Fruit fly (Drosophila melanogaster) whole organism, embryonic: ENCODE measurements around the gene CG2652.

Experiments used
- B-H1 ChIP-seq: fragments of 200-800 bp; sonication (Bioruptor generic); IDR thresholded peaks from 3 replicates; pipeline ENCODE4 v1.3.6; 2022; ENCODE audit warnings: missing biosample characterization, missing genetic modification characterization
- BEAF-32 ChIP-seq: fragments of 200-800 bp; sonication (Bioruptor generic); optimal IDR thresholded peaks from 3 replicates; lab custom pipeline; 2017; ENCODE audit warnings: missing biosample characterization, missing genetic modification characterization, mild to moderate bottlenecking, moderate library complexity, missing genetic modification reagents
- Blimp-1 ChIP-seq: fragments of 200-800 bp; sonication (Bioruptor generic); optimal IDR thresholded peaks from 3 replicates; lab custom pipeline; 2018; ENCODE audit warnings: missing biosample characterization, missing genetic modification characterization, mild to moderate bottlenecking, moderate library complexity, missing genetic modification reagents
- CG11695 ChIP-seq: fragments of 200-800 bp; sonication (Bioruptor generic); IDR thresholded peaks from 3 replicates; pipeline ENCODE4 v1.3.6; 2022; ENCODE audit warnings: missing biosample characterization, missing genetic modification characterization
- CG1233 ChIP-seq: fragments of 200-800 bp; sonication (Bioruptor generic); optimal IDR thresholded peaks from 4 replicates; lab custom pipeline; 2018; ENCODE audit warnings: missing biosample characterization, mild to moderate bottlenecking, missing genetic modification characterization
- CG14667 ChIP-seq: fragments of 200-800 bp; sonication (Bioruptor generic); IDR thresholded peaks from 2 replicates; pipeline ENCODE4 v1.3.6; 2022; ENCODE audit warnings: missing biosample characterization, missing genetic modification characterization
- CG15514 ChIP-seq: fragments of 200-800 bp; sonication (Bioruptor generic); optimal IDR thresholded peaks from 3 replicates; lab custom pipeline; 2017; ENCODE audit warnings: missing biosample characterization, missing genetic modification characterization, mild to moderate bottlenecking, moderate library complexity, missing genetic modification reagents
- CG1647 ChIP-seq: fragments of 200-800 bp; sonication (Bioruptor generic); optimal IDR thresholded peaks from 3 replicates; lab custom pipeline; 2016; ENCODE audit warnings: missing biosample characterization, missing genetic modification characterization
- CG16813 ChIP-seq: fragments of 200-800 bp; sonication (Bioruptor generic); IDR thresholded peaks from 3 replicates; pipeline ENCODE4 v1.3.6; 2022; ENCODE audit warnings: missing biosample characterization, missing genetic modification characterization; ENCODE audit not compliant: partially characterized antibody
- CG2116 ChIP-seq: fragments of 200-800 bp; sonication (Bioruptor generic); optimal IDR thresholded peaks from 3 replicates; lab custom pipeline; 2018; ENCODE audit warnings: missing biosample characterization, mild to moderate bottlenecking, missing genetic modification characterization
- CG32767 ChIP-seq: fragments of 200-800 bp; sonication (Bioruptor generic); IDR thresholded peaks from 2 replicates; pipeline ENCODE4 v1.3.6; 2022; ENCODE audit warnings: missing biosample characterization, missing genetic modification characterization
- CG3281 ChIP-seq: fragments of 200-800 bp; sonication (Bioruptor generic); optimal IDR thresholded peaks from 3 replicates; lab custom pipeline; 2017; ENCODE audit warnings: missing biosample characterization, mild to moderate bottlenecking, missing genetic modification characterization
- CG34224 ChIP-seq: fragments of 200-800 bp; sonication (Bioruptor generic); IDR thresholded peaks from 3 replicates; pipeline ENCODE4 v1.3.6; 2022; ENCODE audit warnings: missing biosample characterization, missing genetic modification characterization; ENCODE audit not compliant: partially characterized antibody
- CG34376 ChIP-seq: fragments of 200-800 bp; sonication (Bioruptor generic); optimal IDR thresholded peaks from 2 replicates; lab custom pipeline; 2018; ENCODE audit warnings: missing biosample characterization, mild to moderate bottlenecking, missing genetic modification characterization
- CG6272 ChIP-seq: fragments of 200-800 bp; sonication (Bioruptor generic); IDR thresholded peaks from 2 replicates; pipeline ENCODE4 v1.3.6; 2022; ENCODE audit warnings: missing biosample characterization, missing genetic modification characterization
- CG6791 ChIP-seq: fragments of 200-800 bp; sonication (Bioruptor generic); IDR thresholded peaks from 3 replicates; pipeline ENCODE4 v1.3.6; 2022; ENCODE audit warnings: missing biosample characterization, missing genetic modification characterization; ENCODE audit not compliant: partially characterized antibody
- CG9437 ChIP-seq: fragments of 200-800 bp; sonication (Bioruptor generic); optimal IDR thresholded peaks from 2 replicates; lab custom pipeline; 2018; ENCODE audit warnings: missing biosample characterization, mild to moderate bottlenecking, missing genetic modification characterization
- Dp ChIP-seq: fragments of 200-800 bp; sonication (Bioruptor generic); optimal IDR thresholded peaks from 2 replicates; lab custom pipeline; 2018; ENCODE audit warnings: missing biosample characterization, mild to moderate bottlenecking, missing genetic modification characterization, moderate library complexity
- Drgx ChIP-seq: fragments of 200-800 bp; sonication (Bioruptor generic); IDR thresholded peaks from 2 replicates; pipeline ENCODE4 v1.3.6; 2022; ENCODE audit warnings: missing biosample characterization, missing genetic modification characterization
- E2f2 ChIP-seq: fragments of 200-800 bp; sonication (Bioruptor generic); IDR thresholded peaks from 2 replicates; pipeline ENCODE4 v1.3.6; 2022; ENCODE audit warnings: missing biosample characterization, missing genetic modification characterization
- Fer3 ChIP-seq: fragments of 200-800 bp; sonication (Bioruptor generic); optimal IDR thresholded peaks from 2 replicates; lab custom pipeline; 2018; ENCODE audit warnings: missing biosample characterization, mild to moderate bottlenecking, missing genetic modification characterization, moderate library complexity
- Gsc ChIP-seq: fragments of 200-800 bp; sonication (Bioruptor generic); IDR thresholded peaks from 2 replicates; pipeline ENCODE4 v1.3.6; 2022; ENCODE audit warnings: missing biosample characterization, missing genetic modification characterization
- Gug ChIP-seq: fragments of 200-800 bp; sonication (Bioruptor generic); IDR thresholded peaks from 4 replicates; pipeline ENCODE4 v1.3.6; 2022; ENCODE audit warnings: missing biosample characterization, missing genetic modification characterization
- Lim3 ChIP-seq: fragments of 200-800 bp; sonication (Bioruptor generic); IDR thresholded peaks from 2 replicates; pipeline ENCODE4 v1.3.6; 2022; ENCODE audit warnings: missing biosample characterization, missing genetic modification characterization
- MBD-R2 ChIP-seq: fragments of 200-800 bp; sonication (Bioruptor generic); IDR thresholded peaks from 2 replicates; pipeline ENCODE4 v1.3.6; 2022; ENCODE audit warnings: missing biosample characterization, missing genetic modification characterization
- NFAT ChIP-seq: fragments of 200-800 bp; sonication (Bioruptor generic); IDR thresholded peaks from 2 replicates; pipeline ENCODE4 v1.3.6; 2022; ENCODE audit warnings: missing biosample characterization, missing genetic modification characterization
- Oli ChIP-seq: fragments of 200-800 bp; sonication (Bioruptor generic); optimal IDR thresholded peaks from 2 replicates; lab custom pipeline; 2018; ENCODE audit warnings: missing biosample characterization, mild to moderate bottlenecking, missing genetic modification characterization, moderate library complexity
- Opbp ChIP-seq: fragments of 200-800 bp; sonication (Bioruptor generic); IDR thresholded peaks from 3 replicates; pipeline ENCODE4 v1.3.6; 2022; ENCODE audit warnings: missing biosample characterization, missing genetic modification characterization; ENCODE audit not compliant: partially characterized antibody
- amos ChIP-seq: fragments of 200-800 bp; sonication (Bioruptor generic); IDR thresholded peaks from 2 replicates; pipeline ENCODE4 v1.3.6; 2022; ENCODE audit warnings: missing biosample characterization, missing genetic modification characterization; ENCODE audit not compliant: partially characterized antibody
- cg ChIP-seq: fragments of 200-800 bp; sonication (Bioruptor generic); optimal IDR thresholded peaks from 3 replicates; lab custom pipeline; 2019; ENCODE audit warnings: missing biosample characterization, mild to moderate bottlenecking, missing genetic modification characterization, moderate library complexity
- dysf ChIP-seq: fragments of 200-800 bp; sonication (Bioruptor generic); IDR thresholded peaks from 3 replicates; pipeline ENCODE4 v1.3.6; 2022; ENCODE audit warnings: missing biosample characterization, missing genetic modification characterization
- gce ChIP-seq: fragments of 200-800 bp; sonication (Bioruptor generic); IDR thresholded peaks from 3 replicates; pipeline ENCODE4 v1.3.6; 2022; ENCODE audit warnings: missing biosample characterization, missing genetic modification characterization
- gcm2 ChIP-seq: fragments of 200-800 bp; sonication (Bioruptor generic); optimal IDR thresholded peaks from 2 replicates; lab custom pipeline; 2016; ENCODE audit warnings: missing biosample characterization, missing genetic modification characterization
- gfzf ChIP-seq: fragments of 200-800 bp; sonication (Bioruptor generic); optimal IDR thresholded peaks from 2 replicates; lab custom pipeline; 2016; ENCODE audit warnings: missing biosample characterization, mild to moderate bottlenecking, missing genetic modification characterization, moderate library complexity
- grau ChIP-seq: fragments of 200-800 bp; optimal IDR thresholded peaks from 3 replicates; lab custom pipeline; 2019; ENCODE audit warnings: missing biosample characterization, mild to moderate bottlenecking, missing genetic modification characterization, moderate library complexity
- gro ChIP-seq: fragments of 200-800 bp; sonication (Bioruptor generic); optimal IDR thresholded peaks from 2 replicates; lab custom pipeline; 2016; ENCODE audit warnings: missing biosample characterization, missing genetic modification characterization
- hb ChIP-seq: fragments of 200-800 bp; sonication (Bioruptor generic); IDR thresholded peaks from 3 replicates; pipeline ENCODE4 v1.3.6; 2022; ENCODE audit warnings: missing biosample characterization, missing genetic modification characterization; ENCODE audit not compliant: partially characterized antibody
- mld ChIP-seq: fragments of 200-800 bp; sonication (Bioruptor generic); IDR thresholded peaks from 3 replicates; pipeline ENCODE4 v1.3.6; 2022; ENCODE audit warnings: missing biosample characterization, missing genetic modification characterization; ENCODE audit not compliant: partially characterized antibody
- nmo ChIP-seq: fragments of 200-800 bp; sonication (Bioruptor generic); optimal IDR thresholded peaks from 2 replicates; lab custom pipeline; 2018; ENCODE audit warnings: missing biosample characterization, mild to moderate bottlenecking, missing genetic modification characterization, moderate library complexity
- odd ChIP-seq: fragments of 200-800 bp; sonication (Bioruptor generic); optimal IDR thresholded peaks from 2 replicates; lab custom pipeline; 2017; ENCODE audit warnings: missing biosample characterization, mild to moderate bottlenecking, missing genetic modification characterization
- phol ChIP-seq: fragments of 200-800 bp; sonication (Bioruptor generic); optimal IDR thresholded peaks from 3 replicates; lab custom pipeline; 2018; ENCODE audit warnings: missing biosample characterization, mild to moderate bottlenecking, missing genetic modification characterization, moderate library complexity
- sens ChIP-seq: fragments of 200-800 bp; sonication (Bioruptor generic); peaks from one replicate; lab custom pipeline; 2016; ENCODE audit warnings: missing biosample characterization, missing genetic modification characterization
- sqz ChIP-seq: fragments of 200-800 bp; sonication (Bioruptor generic); optimal IDR thresholded peaks from 3 replicates; lab custom pipeline; 2018; ENCODE audit warnings: missing biosample characterization, mild to moderate bottlenecking, missing genetic modification characterization
- tna ChIP-seq: fragments of 200-800 bp; sonication (Bioruptor generic); IDR thresholded peaks from 2 replicates; pipeline ENCODE4 v1.3.6; 2022; ENCODE audit warnings: missing biosample characterization, missing genetic modification characterization; ENCODE audit not compliant: partially characterized antibody
- unc-4 ChIP-seq: fragments of 200-800 bp; sonication (Bioruptor generic); IDR thresholded peaks from 2 replicates; pipeline ENCODE4 v1.3.6; 2022; ENCODE audit warnings: missing biosample characterization, missing genetic modification characterization; ENCODE audit not compliant: partially characterized antibody
- wek ChIP-seq: fragments of 200-800 bp; sonication (Bioruptor generic); optimal IDR thresholded peaks from 3 replicates; lab custom pipeline; 2018; ENCODE audit warnings: missing biosample characterization, mild to moderate bottlenecking, missing genetic modification characterization, moderate library complexity
- zen2 ChIP-seq: fragments of 200-800 bp; sonication (Bioruptor generic); IDR thresholded peaks from 3 replicates; pipeline ENCODE4 v1.3.6; 2022; ENCODE audit warnings: missing biosample characterization, missing genetic modification characterization; ENCODE audit not compliant: partially characterized antibody

CG2652 gene

dm6 chrX:2703693-2704092 lies 21.0 kb upstream of the CG2652 start, which contains the start of gene Ugalt (continued):
- peak; percentile 100 for TF ChIP-seq Fer3 (tag; lab: Kevin White, UChicago)
- peak; percentile 100 for TF ChIP-seq Blimp-1 (GFP tag; lab: Kevin White, UChicago)
- peak; percentile 100 for TF ChIP-seq gce (GFP tag; lab: Robert Waterston, UW)
- peak; percentile 100 for TF ChIP-seq dysf (GFP tag; lab: Robert Waterston, UW)
- no peak for TF ChIP-seq mld (GFP tag; lab: Robert Waterston, UW)
- TF ChIP-seq Lim3 (GFP tag; lab: Robert Waterston, UW): peak; percentile 100
- TF ChIP-seq gfzf (GFP tag; lab: Kevin White, UChicago): peak; percentile 55
- TF ChIP-seq nmo (GFP tag; lab: Kevin White, UChicago): peak; percentile 100
- peak; percentile 100 for TF ChIP-seq CG14667
- TF ChIP-seq B-H1 (GFP tag; lab: Robert Waterston, UW): peak; percentile 100
- TF ChIP-seq phol: peak; percentile 100
- peak; percentile 100 for TF ChIP-seq sqz (GFP tag; lab: Kevin White, UChicago)
- peak; percentile 100 for TF ChIP-seq CG6272 (GFP tag; lab: Robert Waterston, UW)
- peak; percentile 100 for TF ChIP-seq Oli (tag; lab: Kevin White, UChicago)
- peak; percentile 100 for TF ChIP-seq CG11695 (GFP tag; lab: Robert Waterston, UW)
- TF ChIP-seq CG1233: peak; percentile 100
- TF ChIP-seq Drgx (GFP tag; lab: Robert Waterston, UW): peak; percentile 100
- peak; percentile 100 for TF ChIP-seq CG34376 (GFP tag; lab: Kevin White, UChicago)
- peak; percentile 100 for TF ChIP-seq CG32767 (GFP tag; lab: Robert Waterston, UW)
- peak; percentile 100 for TF ChIP-seq wek (GFP tag; lab: Kevin White, UChicago)
- peak; percentile 100 for TF ChIP-seq gcm2
- TF ChIP-seq Gug (GFP tag; lab: Robert Waterston, UW): peak; percentile 100
- peak; percentile 100 for TF ChIP-seq CG3281
- TF ChIP-seq CG1647 (GFP tag; lab: Kevin White, UChicago): peak; percentile 100
- peak; percentile 100 for TF ChIP-seq odd (GFP tag; lab: Kevin White, UChicago)
- peak; percentile 25 for TF ChIP-seq cg (GFP tag; lab: Kevin White, UChicago)
- peak; percentile 100 for TF ChIP-seq NFAT (GFP tag; lab: Robert Waterston, UW)
- peak; percentile 100 for TF ChIP-seq gro (GFP tag; lab: Kevin White, UChicago)
- TF ChIP-seq amos (GFP tag; lab: Robert Waterston, UW): peak; percentile 36; the same call in 1 of the 2 replicates

DNA sequence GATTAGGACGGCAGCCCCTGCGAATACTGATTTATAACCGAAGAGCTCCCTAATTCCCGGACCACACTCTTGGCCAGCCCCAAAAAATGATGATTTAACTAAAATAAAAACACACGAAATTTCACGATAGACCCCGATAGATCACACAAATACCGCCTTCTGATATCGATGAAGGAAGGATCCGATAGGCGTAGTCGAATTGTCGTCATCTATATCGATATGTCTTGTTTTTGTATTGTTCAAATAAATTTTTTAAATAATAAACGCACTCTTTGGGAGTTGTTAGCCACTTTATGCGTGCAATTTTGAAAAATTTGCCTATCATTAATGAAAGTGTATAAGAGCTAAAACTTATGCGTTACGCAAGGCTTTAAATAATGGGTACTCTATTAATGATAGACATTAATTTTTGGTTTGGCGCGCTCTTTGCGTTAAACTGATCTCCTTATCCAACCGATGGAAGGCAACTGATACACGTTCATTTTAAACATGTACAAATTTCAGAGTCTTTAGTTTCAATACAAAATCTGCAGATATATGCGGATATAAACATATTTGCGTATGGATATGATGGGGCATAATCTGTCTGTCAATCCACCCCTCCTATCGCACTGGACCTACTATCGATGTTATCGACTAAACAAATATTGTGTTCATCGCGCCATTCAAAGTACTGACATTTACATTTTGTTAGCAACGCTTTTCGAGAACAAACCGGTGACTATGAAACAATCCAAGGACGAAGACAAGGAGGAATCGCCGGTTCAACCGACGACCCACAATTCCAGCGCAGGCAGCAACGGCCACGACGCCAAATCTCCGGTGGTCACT lies 15.5 kb upstream of the CG2652 start, which contains the start of the genes Spg7 and Lint-O:
Gene Spg7 (minus strand): TSS at position 148 of the 831 bp plus-strand sequence.
Gene Lint-O (plus strand): TSS at position 638 of the 831 bp plus-strand sequence.
- peak; percentile 66; the same call in 2 of the 3 replicates for TF ChIP-seq hb
- TF ChIP-seq Dp (GFP tag; lab: Kevin White, UChicago): peak; percentile 66
- no peak for TF ChIP-seq grau (tag; lab: Kevin White, UChicago)
- peak; percentile 78 for TF ChIP-seq BEAF-32 (GFP tag; lab: Kevin White, UChicago)
- peak; percentile 63 for TF ChIP-seq CG2116 (GFP tag; lab: Kevin White, UChicago)
- peak; percentile 70 for TF ChIP-seq tna
- TF ChIP-seq CG9437 (GFP tag; lab: Kevin White, UChicago): peak; percentile 63
- peak; percentile 83 for TF ChIP-seq CG34224 (GFP tag; lab: Robert Waterston, UW)
- TF ChIP-seq Gsc (GFP tag; lab: Robert Waterston, UW): no peak
- TF ChIP-seq unc-4 (GFP tag; lab: Robert Waterston, UW): peak; percentile 65
- peak; percentile 82 for TF ChIP-seq CG6791 (GFP tag; lab: Robert Waterston, UW)
- TF ChIP-seq MBD-R2 (GFP tag; lab: Robert Waterston, UW): peak; percentile 57; the same call in 1 of the 2 replicates
- peak; percentile 74 for TF ChIP-seq CG16813 (GFP tag; lab: Robert Waterston, UW)
- TF ChIP-seq sens (GFP tag; lab: Kevin White, UChicago): peak; percentile 52
- peak; percentile 84 for TF ChIP-seq Opbp (GFP tag; lab: Robert Waterston, UW)
- TF ChIP-seq zen2 (GFP tag; lab: Robert Waterston, UW): peak; percentile 59
- 0 out of 3 replicates have a peak, but pooled peaks have one; percentile 34 for TF ChIP-seq mld (GFP tag; lab: Robert Waterston, UW)
- TF ChIP-seq CG15514: peak; percentile 45
- peak; percentile 69 for TF ChIP-seq E2f2 (GFP tag; lab: Robert Waterston, UW)
